Fruit fly (Drosophila melanogaster) whole organism, embryonic: Measurements from ENCODE around the gene Dif.

Experiments used
- Awh ChIP-seq: fragments of 200-800 bp; sonication (Bioruptor generic); IDR thresholded peaks from 2 replicates; pipeline ENCODE4, ENCODE4 v1.3.6; 2022; ENCODE audit warnings: missing biosample characterization, missing genetic modification characterization
- CG10147 ChIP-seq: fragments of 200-800 bp; sonication (Bioruptor generic); optimal IDR thresholded peaks from 2 replicates; lab custom pipeline; 2019; ENCODE audit warnings: missing biosample characterization, mild to moderate bottlenecking, missing genetic modification characterization, moderate library complexity
- CG10431 ChIP-seq: fragments of 200-800 bp; sonication (Bioruptor generic); optimal IDR thresholded peaks from 3 replicates; lab custom pipeline; 2018; ENCODE audit warnings: missing biosample characterization, mild to moderate bottlenecking, missing genetic modification characterization
- CG11247 ChIP-seq: fragments of 200-800 bp; sonication (Bioruptor generic); IDR thresholded peaks from 2 replicates; pipeline ENCODE4 v1.3.6; 2022; ENCODE audit warnings: missing biosample characterization, missing genetic modification characterization
- CG11696 ChIP-seq: fragments of 200-800 bp; sonication (Bioruptor generic); IDR thresholded peaks from 2 replicates; pipeline ENCODE4 v1.3.6; 2022; ENCODE audit warnings: missing biosample characterization, missing genetic modification characterization
- CG12744 ChIP-seq: fragments of 200-800 bp; sonication (Bioruptor generic); optimal IDR thresholded peaks from 2 replicates; lab custom pipeline; 2016; ENCODE audit warnings: missing biosample characterization, missing genetic modification characterization
- CG13894 ChIP-seq: fragments of 200-800 bp; sonication (Bioruptor generic); optimal IDR thresholded peaks from 3 replicates; lab custom pipeline; 2018; ENCODE audit warnings: missing biosample characterization, mild to moderate bottlenecking, missing genetic modification characterization, moderate library complexity
- CG15514 ChIP-seq: fragments of 200-800 bp; sonication (Bioruptor generic); optimal IDR thresholded peaks from 3 replicates; lab custom pipeline; 2017; ENCODE audit warnings: missing biosample characterization, missing genetic modification characterization, mild to moderate bottlenecking, moderate library complexity, missing genetic modification reagents
- CG15601 ChIP-seq: fragments of 200-800 bp; sonication (Bioruptor generic); optimal IDR thresholded peaks from 3 replicates; lab custom pipeline; 2019; ENCODE audit warnings: missing biosample characterization, mild to moderate bottlenecking, missing genetic modification characterization, moderate library complexity
- CG16779 ChIP-seq: fragments of 200-800 bp; sonication (Bioruptor generic); IDR thresholded peaks from 2 replicates; pipeline ENCODE4 v1.3.6; 2022; ENCODE audit warnings: missing biosample characterization, missing genetic modification characterization
- CG2120 ChIP-seq: fragments of 200-800 bp; sonication (Bioruptor generic); optimal IDR thresholded peaks from 3 replicates; lab custom pipeline; 2016; ENCODE audit warnings: missing biosample characterization, missing genetic modification characterization
- CG4820 ChIP-seq: fragments of 200-800 bp; sonication (Bioruptor generic); optimal IDR thresholded peaks from 3 replicates; lab custom pipeline; 2016; ENCODE audit warnings: missing biosample characterization, missing genetic modification characterization
- CG6765 ChIP-seq: fragments of 200-800 bp; sonication (Bioruptor generic); optimal IDR thresholded peaks from 3 replicates; lab custom pipeline; 2017; ENCODE audit warnings: missing biosample characterization, mild to moderate bottlenecking, missing genetic modification characterization
- CG6791 ChIP-seq: fragments of 200-800 bp; sonication (Bioruptor generic); IDR thresholded peaks from 3 replicates; pipeline ENCODE4 v1.3.6; 2022; ENCODE audit warnings: missing biosample characterization, missing genetic modification characterization; ENCODE audit not compliant: partially characterized antibody
- CG7372 ChIP-seq: fragments of 200-800 bp; sonication (Bioruptor generic); IDR thresholded peaks from 2 replicates; pipeline ENCODE4 v1.3.6; 2022; ENCODE audit warnings: missing biosample characterization, missing genetic modification characterization
- CG7928 ChIP-seq: fragments of 200-800 bp; sonication (Bioruptor generic); optimal IDR thresholded peaks from 2 replicates; lab custom pipeline; 2017; ENCODE audit warnings: missing biosample characterization, mild to moderate bottlenecking, missing genetic modification characterization
- CG9817 ChIP-seq: fragments of 200-800 bp; sonication (Bioruptor generic); optimal IDR thresholded peaks from 2 replicates; lab custom pipeline; 2018; ENCODE audit warnings: missing biosample characterization, mild to moderate bottlenecking, missing genetic modification characterization, moderate library complexity
- Chrac-16 ChIP-seq: fragments of 200-800 bp; sonication (Bioruptor generic); optimal IDR thresholded peaks from 3 replicates; lab custom pipeline; 2016; ENCODE audit warnings: missing biosample characterization, missing genetic modification characterization
- Dll ChIP-seq: fragments of 200-800 bp; sonication (Bioruptor generic); IDR thresholded peaks from 4 replicates; pipeline ENCODE4 v1.3.6; 2022; ENCODE audit warnings: missing biosample characterization, missing genetic modification characterization; ENCODE audit not compliant: partially characterized antibody
- Fer2 ChIP-seq: fragments of 200-800 bp; sonication (Bioruptor generic); optimal IDR thresholded peaks from 2 replicates; lab custom pipeline; 2018; ENCODE audit warnings: missing biosample characterization, mild to moderate bottlenecking, missing genetic modification characterization, moderate library complexity
- HLH54F ChIP-seq: fragments of 200-800 bp; sonication (Bioruptor generic); optimal IDR thresholded peaks from 3 replicates; lab custom pipeline; 2016; ENCODE audit warnings: missing biosample characterization, missing genetic modification characterization
- Lim3 ChIP-seq: fragments of 200-800 bp; sonication (Bioruptor generic); IDR thresholded peaks from 2 replicates; pipeline ENCODE4 v1.3.6; 2022; ENCODE audit warnings: missing biosample characterization, missing genetic modification characterization
- Med ChIP-seq: fragments of 200-800 bp; sonication (Bioruptor generic); peaks from one replicate; lab custom pipeline; 2016; ENCODE audit warnings: missing biosample characterization, missing genetic modification characterization, mild to moderate bottlenecking, inconsistent platforms, moderate library complexity
- NFAT ChIP-seq: fragments of 200-800 bp; sonication (Bioruptor generic); IDR thresholded peaks from 2 replicates; pipeline ENCODE4 v1.3.6; 2022; ENCODE audit warnings: missing biosample characterization, missing genetic modification characterization
- Nf-YA ChIP-seq: fragments of 200-800 bp; sonication (Bioruptor generic); IDR thresholded peaks from 2 replicates; pipeline ENCODE4 v1.3.6; 2022; ENCODE audit warnings: missing biosample characterization, missing genetic modification characterization
- Oaz ChIP-seq: fragments of 200-800 bp; sonication (Bioruptor generic); IDR thresholded peaks from 2 replicates; pipeline ENCODE4 v1.3.6; 2022; ENCODE audit warnings: missing biosample characterization, missing genetic modification characterization
- Pdp1 ChIP-seq, 2 experiments: fragments of 200-800 bp; sonication (Bioruptor generic); optimal IDR thresholded peaks; 3 replicates each; lab custom pipeline; 2016; ENCODE audit warnings: missing biosample characterization in 2 of 2, missing genetic modification characterization in 2 of 2, mild to moderate bottlenecking in 1 of 2, moderate library complexity in 1 of 2
- YL-1 ChIP-seq: fragments of 200-800 bp; sonication (Bioruptor generic); optimal IDR thresholded peaks from 3 replicates; lab custom pipeline; 2017; ENCODE audit warnings: missing biosample characterization, mild to moderate bottlenecking, missing genetic modification characterization
- al ChIP-seq: fragments of 200-800 bp; sonication (Bioruptor generic); IDR thresholded peaks from 2 replicates; pipeline ENCODE4 v1.3.6; 2022; ENCODE audit warnings: missing biosample characterization, missing genetic modification characterization
- bbx ChIP-seq: fragments of 200-800 bp; sonication (Bioruptor generic); IDR thresholded peaks from 2 replicates; pipeline ENCODE4 v1.3.6; 2022; ENCODE audit warnings: missing biosample characterization, missing genetic modification characterization; ENCODE audit not compliant: partially characterized antibody
- dati ChIP-seq: fragments of 200-800 bp; sonication (Bioruptor generic); IDR thresholded peaks from 2 replicates; pipeline ENCODE4 v1.3.6; 2022; ENCODE audit warnings: missing biosample characterization, missing genetic modification characterization
- emc ChIP-seq: fragments of 200-800 bp; sonication (Bioruptor generic); optimal IDR thresholded peaks from 2 replicates; lab custom pipeline; 2016; ENCODE audit warnings: missing biosample characterization, missing genetic modification characterization
- fd96Cb ChIP-seq: fragments of 200-800 bp; sonication (Bioruptor generic); optimal IDR thresholded peaks from 2 replicates; lab custom pipeline; 2018; ENCODE audit warnings: missing biosample characterization, mild to moderate bottlenecking, missing genetic modification characterization, moderate library complexity
- gcm ChIP-seq: fragments of 200-800 bp; sonication (Bioruptor generic); optimal IDR thresholded peaks from 2 replicates; lab custom pipeline; 2019; ENCODE audit warnings: missing biosample characterization, mild to moderate bottlenecking, missing genetic modification characterization, moderate library complexity
- gem ChIP-seq: fragments of 200-800 bp; sonication (Bioruptor generic); optimal IDR thresholded peaks from 2 replicates; lab custom pipeline; 2019; ENCODE audit warnings: missing biosample characterization, mild to moderate bottlenecking, missing genetic modification characterization, moderate library complexity
- jumu ChIP-seq: fragments of 200-800 bp; sonication (Bioruptor generic); optimal IDR thresholded peaks from 3 replicates; lab custom pipeline; 2016; ENCODE audit warnings: missing biosample characterization, missing genetic modification characterization
- kni ChIP-seq: fragments of 200-800 bp; sonication (Bioruptor generic); optimal IDR thresholded peaks from 3 replicates; lab custom pipeline; 2017; ENCODE audit warnings: mild to moderate bottlenecking, missing biosample characterization, missing genetic modification reagents, missing genetic modification characterization
- lilli ChIP-seq: fragments of 200-800 bp; sonication (Bioruptor generic); optimal IDR thresholded peaks from 3 replicates; lab custom pipeline; 2016; ENCODE audit warnings: missing biosample characterization, missing genetic modification characterization
- luna ChIP-seq: fragments of 200-800 bp; sonication (Bioruptor generic); optimal IDR thresholded peaks from 2 replicates; lab custom pipeline; 2016; ENCODE audit warnings: missing biosample characterization, missing genetic modification characterization
- nom ChIP-seq: fragments of 200-800 bp; sonication (Bioruptor generic); optimal IDR thresholded peaks from 2 replicates; lab custom pipeline; 2017; ENCODE audit warnings: missing biosample characterization, missing genetic modification characterization, mild to moderate bottlenecking, moderate library complexity, missing genetic modification reagents
- pan ChIP-seq, 4 experiments: fragments of >200 bp in 3 of 4; fragments of 200-800 bp in 1 of 4; sonication (Bioruptor generic) in 1 of 4; optimal IDR thresholded peaks in 3 of 4; IDR thresholded peaks in 1 of 4; 2 replicates each; pipeline versions ENCODE4 v1.3.6 to Lab custom; 2017 to 2022; ENCODE audit warnings: missing biosample characterization in 2 of 4, missing genetic modification characterization in 2 of 4, mixed read lengths in 1 of 4
- pzg ChIP-seq: fragments of 200-800 bp; sonication (Bioruptor generic); optimal IDR thresholded peaks from 3 replicates; lab custom pipeline; 2018; ENCODE audit warnings: missing biosample characterization, mild to moderate bottlenecking, missing genetic modification characterization, moderate library complexity
- scrt ChIP-seq: fragments of 200-800 bp; sonication (Bioruptor generic); optimal IDR thresholded peaks from 2 replicates; lab custom pipeline; 2018; ENCODE audit warnings: missing biosample characterization, mild to moderate bottlenecking, missing genetic modification characterization, moderate library complexity
- sens ChIP-seq: fragments of 200-800 bp; sonication (Bioruptor generic); peaks from one replicate; lab custom pipeline; 2016; ENCODE audit warnings: missing biosample characterization, missing genetic modification characterization
- sr ChIP-seq: fragments of 200-800 bp; sonication (Bioruptor generic); IDR thresholded peaks from 3 replicates; pipeline ENCODE4 v1.3.6; 2022; ENCODE audit warnings: missing biosample characterization, missing genetic modification characterization
- tx ChIP-seq: fragments of 200-800 bp; sonication (Bioruptor generic); optimal IDR thresholded peaks from 2 replicates; lab custom pipeline; 2016; ENCODE audit warnings: missing biosample characterization, missing genetic modification characterization
- wdn ChIP-seq: fragments of 200-800 bp; sonication (Bioruptor generic); IDR thresholded peaks from 2 replicates; pipeline ENCODE4 v1.3.6; 2022; ENCODE audit warnings: missing biosample characterization, missing genetic modification characterization
- zfh1 ChIP-seq: fragments of 200-800 bp; sonication (Bioruptor generic); IDR thresholded peaks from 3 replicates; pipeline ENCODE4 v1.3.6; 2022; ENCODE audit warnings: missing biosample characterization, missing genetic modification characterization

The Dif gene

dm6 chr2L:17429788-17430587 is 3.0 kb downstream of the Dif start (continued):
- TF ChIP-seq lilli (peak; percentile 67), CG11247 (GFP tag; lab: Robert Waterston, UW) (peak; percentile 40; the same call in 1 of the 2 replicates), CG9817 (tag; lab: Kevin White, UChicago) (peak; percentile 85), CG16779 (GFP tag; lab: Robert Waterston, UW) (no peak), Oaz (peak; percentile 87), fd96Cb (tag; lab: Kevin White, UChicago) (peak; percentile 99), Dll (GFP tag; lab: Robert Waterston, UW) (no peak), Chrac-16 (GFP tag; lab: Kevin White, UChicago) (peak; percentile 88), kni (GFP tag; lab: Kevin White, UChicago) (peak; percentile 83), CG6765 (peak; percentile 94), pan (optimal IDR thresholded peaks at IDR 0.05; lab: Kevin White, UChicago) (no peak), pan (GFP tag; optimal IDR thresholded peaks at IDR 0.05 in 1 of 2, IDR thresholded peaks at IDR 0.05 in 1 of 2) (peak in 1 of 2 experiments; percentile 96), Med (GFP tag; lab: Kevin White, UChicago) (peak; percentile 74), CG7372 (GFP tag; lab: Robert Waterston, UW) (peak; percentile 93), Fer2 (tag; lab: Kevin White, UChicago) (peak; percentile 88), Lim3 (GFP tag; lab: Robert Waterston, UW) (peak; percentile 83), Pdp1 (GFP tag; optimal IDR thresholded peaks at IDR 0.05; lab: Kevin White, UChicago) (peak; percentile 48 to 51), CG15514 (GFP tag; lab: Kevin White, UChicago) (peak; percentile 84), al (GFP tag; lab: Robert Waterston, UW) (peak; percentile 65), emc (no peak), dati (GFP tag; lab: Robert Waterston, UW) (peak; percentile 58; the same call in 1 of the 2 replicates), CG11696 (GFP tag; lab: Robert Waterston, UW) (peak; percentile 74), pzg (GFP tag; lab: Kevin White, UChicago) (no peak), sr (GFP tag; lab: Robert Waterston, UW) (no peak; the same call in 2 of the 3 replicates), sens (peak; percentile 95), wdn (GFP tag; lab: Robert Waterston, UW) (peak; percentile 80), CG4820 (GFP tag; lab: Kevin White, UChicago) (peak; percentile 34), YL-1 (GFP tag; lab: Kevin White, UChicago) (peak; percentile 6), luna (GFP tag; lab: Kevin White, UChicago) (no peak), CG6791 (GFP tag; lab: Robert Waterston, UW) (no peak), CG15601 (tag; lab: Kevin White, UChicago) (peak; percentile 46), gem (peak; percentile 99), CG7928 (GFP tag; lab: Kevin White, UChicago) (peak; percentile 69), CG2120 (GFP tag; lab: Kevin White, UChicago) (peak; percentile 78), nom (peak; percentile 93), gcm (peak; percentile 97), jumu (GFP tag; lab: Kevin White, UChicago) (peak; percentile 45), NFAT (GFP tag; lab: Robert Waterston, UW) (peak; percentile 35; the same call in 1 of the 2 replicates), CG12744 (GFP tag; lab: Kevin White, UChicago) (no peak), HLH54F (GFP tag; lab: Kevin White, UChicago) (peak; percentile 13), CG10431 (peak; percentile 66), CG13894 (tag; lab: Kevin White, UChicago) (peak; percentile 72), scrt (GFP tag; lab: Kevin White, UChicago) (peak; percentile 91), tx (GFP tag; lab: Kevin White, UChicago) (peak; percentile 39), CG10147 (GFP tag; lab: Kevin White, UChicago) (peak; percentile 61), zfh1 (GFP tag; lab: Robert Waterston, UW) (peak; percentile 54; the same call in 2 of the 3 replicates), bbx (GFP tag; lab: Robert Waterston, UW) (no peak), Nf-YA (GFP tag; lab: Robert Waterston, UW) (peak; percentile 89), Awh (GFP tag; lab: Robert Waterston, UW) (peak; percentile 88)
